Worm (Caenorhabditis elegans) whole organism, L2 larva: ENCODE data around the gene E02C12.10.

Experiments used
- R02D3.7 ChIP-seq: fragments of 150-350 bp; optimal IDR thresholded peaks from 2 replicates; lab custom pipeline; 2014; ENCODE audit warnings: missing biosample characterization, missing genetic modification characterization
- aly-2 ChIP-seq: fragments of 150-350 bp; optimal IDR thresholded peaks from 2 replicates; lab custom pipeline; 2014; ENCODE audit warnings: missing biosample characterization, missing genetic modification characterization
- ama-1 ChIP-seq: fragments of 150-350 bp; optimal IDR thresholded peaks from 2 replicates; lab custom pipeline; 2018; ENCODE audit warnings: inconsistent platforms
- blmp-1 ChIP-seq: sonication (generic microtip); optimal IDR thresholded peaks from 2 replicates; lab custom pipeline; 2017; ENCODE audit warnings: missing genetic modification characterization, mild to moderate bottlenecking, missing compliant biosample characterization, antibody characterized with exemption, moderate library complexity; ENCODE audit not compliant: insufficient read depth
- ceh-82 ChIP-seq: fragments of 150-350 bp; optimal IDR thresholded peaks from 2 replicates; lab custom pipeline; 2014; ENCODE audit warnings: missing biosample characterization, missing genetic modification characterization
- fos-1 ChIP-seq: fragments of 150-350 bp; optimal IDR thresholded peaks from 2 replicates; lab custom pipeline; 2014; ENCODE audit warnings: missing biosample characterization, missing genetic modification characterization
- lin-13 ChIP-seq: fragments of 150-350 bp; optimal IDR thresholded peaks from 2 replicates; lab custom pipeline; 2014; ENCODE audit warnings: missing biosample characterization, missing genetic modification reagents, missing genetic modification characterization
- mbf-1 ChIP-seq: sonication (generic microtip); optimal IDR thresholded peaks from 2 replicates; lab custom pipeline; 2017; ENCODE audit warnings: missing biosample characterization, missing genetic modification characterization
- nhr-129 ChIP-seq: fragments of 150-350 bp; optimal IDR thresholded peaks from 2 replicates; lab custom pipeline; 2014; ENCODE audit warnings: missing biosample characterization, missing genetic modification characterization
- unc-62 ChIP-seq: fragments of 150-350 bp; optimal IDR thresholded peaks from 2 replicates; lab custom pipeline; 2014; ENCODE audit warnings: missing biosample characterization, missing genetic modification reagents, missing genetic modification characterization

Gene E02C12.10

ce11 chrV:9327691-9328090, 50.5 kb downstream of the E02C12.10 start (continued):
- TF ChIP-seq ceh-82 (no peak), blmp-1 (tag; lab: Kevin White, UChicago) (peak; percentile 48), mbf-1 (tag; lab: Kevin White, UChicago) (no peak), aly-2 (tag; lab: Kevin White, UChicago) (no peak), fos-1 (peak; percentile 59)

ce11 chrV:9326903-9327302, 51.3 kb downstream of the E02C12.10 start:
- TF ChIP-seq R02D3.7 (tag; lab: Kevin White, UChicago) = no peak
- TF ChIP-seq aly-2 (tag; lab: Kevin White, UChicago) = no peak
- TF ChIP-seq unc-62 = no peak
- TF ChIP-seq nhr-129 (tag; lab: Kevin White, UChicago) = no peak
- peak; percentile 45 for TF ChIP-seq ama-1 (lab: Kevin White, UChicago)
- TF ChIP-seq lin-13 (GFP tag; lab: Kevin White, UChicago) = no peak
